Fruit fly (Drosophila melanogaster) Kc167 (cell line): ENCODE measurements around the gene out.

ENCODE experiments used
- Myc ChIP-seq: fragments of >200 bp; optimal IDR thresholded peaks from 2 replicates; lab custom pipeline; 2017; ENCODE audit warnings: missing external identifiers
- Sin3A ChIP-seq: fragments of >200 bp; optimal IDR thresholded peaks from 2 replicates; lab custom pipeline; 2018; ENCODE audit warnings: missing external identifiers
- h ChIP-seq: fragments of >200 bp; optimal IDR thresholded peaks from 3 replicates; lab custom pipeline; 2018; ENCODE audit warnings: missing external identifiers
- insv ChIP-seq: fragments of >200 bp; optimal IDR thresholded peaks from 3 replicates; lab custom pipeline; 2018; ENCODE audit warnings: missing external identifiers
- psq ChIP-seq: fragments of >200 bp; optimal IDR thresholded peaks from 2 replicates; lab custom pipeline; 2017; ENCODE audit warnings: missing external identifiers

dm6 chrX:19260696-19260989, 61.3 kb downstream of the out start:
- no peak for TF ChIP-seq h (lab: Kevin White, UChicago)
- no peak for TF ChIP-seq Myc (lab: Kevin White, UChicago)
- TF ChIP-seq insv, result no peak
- no peak for TF ChIP-seq Sin3A (lab: Kevin White, UChicago)
- no peak for TF ChIP-seq psq (lab: Kevin White, UChicago)
